Worm (Caenorhabditis elegans): ENCODE measurements around the gene sra-14.

- TF ChIP-seq blmp-1 (tag; optimal IDR thresholded peaks at IDR 0.05) = no peak
- TF ChIP-seq ceh-39 (tag; optimal IDR thresholded peaks at IDR 0.05) = no peak
- TF ChIP-seq mep-1 (tag; optimal IDR thresholded peaks at IDR 0.05) = no peak
- TF ChIP-seq unc-39 (tag; optimal IDR thresholded peaks at IDR 0.05) = no peak
- no peak for TF ChIP-seq ceh-83 (GFP tag; optimal IDR thresholded peaks at IDR 0.05)
- no peak for TF ChIP-seq nhr-12 (tag; optimal IDR thresholded peaks at IDR 0.05)
These were observed 29.2 kb upstream of the sra-14 start, which contains the start of gene Y46G5A.29 for ce11 chrII:12855900-12856299.

Data from whole organism, mixed stage, embryonic.